Worm (Caenorhabditis elegans): ENCODE results near the gene clhm-1.

The clhm-1 gene

ce11 chrII:6833781-6834339 lies 36.9 kb downstream of the clhm-1 start:
- TF ChIP-seq zag-1 (tag; optimal IDR thresholded peaks at IDR 0.05) (no peak), pqm-1 (tag; optimal IDR thresholded peaks at IDR 0.05) (peak; percentile 44), nhr-11 (tag; optimal IDR thresholded peaks at IDR 0.05) (no peak), nhr-23 (tag; optimal IDR thresholded peaks at IDR 0.05) (peak; percentile 12), pha-4 (tag; optimal IDR thresholded peaks at IDR 0.05) (peak; percentile 70), nfya-1 (tag; optimal IDR thresholded peaks at IDR 0.05; ENCODE audit: insufficient read depth) (peak; percentile 6), jun-1 (tag; optimal IDR thresholded peaks at IDR 0.05) (peak; percentile 7), aly-2 (tag; optimal IDR thresholded peaks at IDR 0.05) (no peak), ceh-28 (tag; optimal IDR thresholded peaks at IDR 0.05) (no peak), nhr-25 (tag; optimal IDR thresholded peaks at IDR 0.05) (peak; percentile 70), elt-2 (tag; optimal IDR thresholded peaks at IDR 0.05) (peak; percentile 69)

- TF ChIP-seq egl-5 (tag; optimal IDR thresholded peaks at IDR 0.05), result peak; percentile 49
- no peak for TF ChIP-seq ceh-16 (tag; optimal IDR thresholded peaks at IDR 0.05)
- peak; percentile 16 for TF ChIP-seq hmg-11 (tag; optimal IDR thresholded peaks at IDR 0.05)
- no peak for TF ChIP-seq tbx-2 (tag; optimal IDR thresholded peaks at IDR 0.05)
- TF ChIP-seq elt-1 (tag; optimal IDR thresholded peaks at IDR 0.05), result peak; percentile 90
- TF ChIP-seq elt-2 (tag; optimal IDR thresholded peaks at IDR 0.05), result peak; percentile 7
- TF ChIP-seq unc-39 (tag; optimal IDR thresholded peaks at IDR 0.05), result no peak
- peak; percentile 11 for TF ChIP-seq pha-4 (tag; optimal IDR thresholded peaks at IDR 0.05)
Observed at ce11 chrII:6832695-6833389, 38.0 kb downstream of the clhm-1 start.

- TF ChIP-seq nhr-25 (tag; optimal IDR thresholded peaks at IDR 0.05) (no peak), ama-1 (optimal IDR thresholded peaks at IDR 0.05) (no peak), ztf-4 (tag; optimal IDR thresholded peaks at IDR 0.05) (no peak), hmg-11 (tag; optimal IDR thresholded peaks at IDR 0.05) (no peak), fkh-10 (GFP tag; optimal IDR thresholded peaks at IDR 0.05) (peak; percentile 14), nhr-237 (tag; optimal IDR thresholded peaks at IDR 0.05) (no peak)
Observed at ce11 chrII:6832207-6832606, 38.6 kb downstream of the clhm-1 start.

DNA sequence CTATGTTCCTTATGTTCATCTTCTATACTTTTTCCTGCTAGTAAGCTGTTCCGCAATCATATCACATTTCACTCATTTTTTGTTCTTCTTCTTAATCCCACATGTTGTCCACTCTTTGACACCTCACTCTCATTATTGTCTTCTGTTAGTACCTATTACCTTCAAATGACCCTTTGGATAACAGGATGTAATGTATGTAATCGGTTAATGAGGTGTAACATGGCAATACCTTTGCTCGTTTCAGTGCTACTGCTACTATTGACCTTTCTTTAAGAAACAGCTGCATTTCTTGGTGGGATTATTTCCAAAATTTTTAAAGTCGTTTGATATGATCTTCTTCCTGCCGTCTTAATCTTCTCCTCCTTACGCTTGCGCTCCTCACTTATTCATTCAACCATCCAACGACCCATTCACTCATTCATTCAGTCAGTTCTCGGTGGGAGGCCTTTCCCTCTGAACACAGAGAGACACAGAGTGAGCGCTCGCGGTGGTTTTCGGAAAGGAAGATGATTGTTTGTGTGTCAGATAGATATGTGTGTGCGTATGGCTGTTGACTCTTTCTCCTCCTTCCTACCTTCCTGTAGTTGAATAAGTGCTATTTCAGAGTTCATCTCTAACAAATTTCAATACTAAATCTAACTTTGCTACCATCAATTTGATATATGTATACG lies 39.1 kb downstream of the clhm-1 start:
- TF ChIP-seq elt-1 (tag; optimal IDR thresholded peaks at IDR 0.05) (peak; percentile 14), hmg-11 (tag; optimal IDR thresholded peaks at IDR 0.05) (peak; percentile 0), nhr-28 (tag; optimal IDR thresholded peaks at IDR 0.05) (no peak), nhr-25 (tag; optimal IDR thresholded peaks at IDR 0.05) (no peak), nhr-23 (tag; optimal IDR thresholded peaks at IDR 0.05) (no peak), ceh-9 (tag; optimal IDR thresholded peaks at IDR 0.05) (no peak), fkh-10 (GFP tag; optimal IDR thresholded peaks at IDR 0.05) (no peak), mml-1 (tag; optimal IDR thresholded peaks at IDR 0.05) (no peak), R02D3.7 (tag; optimal IDR thresholded peaks at IDR 0.05) (no peak), pha-4 (tag; optimal IDR thresholded peaks at IDR 0.05) (peak; percentile 29), egl-5 (tag; optimal IDR thresholded peaks at IDR 0.05) (peak; percentile 36), nhr-67 (tag; optimal IDR thresholded peaks at IDR 0.05) (no peak)

ce11 chrII:6830923-6831322 lies 39.9 kb downstream of the clhm-1 start:
- TF ChIP-seq pqm-1 (tag; optimal IDR thresholded peaks at IDR 0.05) (no peak), ztf-11 (tag; optimal IDR thresholded peaks at IDR 0.05) (no peak), fos-1 (tag; optimal IDR thresholded peaks at IDR 0.05) (no peak), mml-1 (tag; optimal IDR thresholded peaks at IDR 0.05) (no peak), nhr-11 (tag; optimal IDR thresholded peaks at IDR 0.05) (no peak), jun-1 (tag; optimal IDR thresholded peaks at IDR 0.05) (no peak), unc-62 (GFP tag; optimal IDR thresholded peaks at IDR 0.05) (no peak), ztf-4 (tag; optimal IDR thresholded peaks at IDR 0.05) (no peak), ceh-82 (tag; optimal IDR thresholded peaks at IDR 0.05) (no peak)

DNA sequence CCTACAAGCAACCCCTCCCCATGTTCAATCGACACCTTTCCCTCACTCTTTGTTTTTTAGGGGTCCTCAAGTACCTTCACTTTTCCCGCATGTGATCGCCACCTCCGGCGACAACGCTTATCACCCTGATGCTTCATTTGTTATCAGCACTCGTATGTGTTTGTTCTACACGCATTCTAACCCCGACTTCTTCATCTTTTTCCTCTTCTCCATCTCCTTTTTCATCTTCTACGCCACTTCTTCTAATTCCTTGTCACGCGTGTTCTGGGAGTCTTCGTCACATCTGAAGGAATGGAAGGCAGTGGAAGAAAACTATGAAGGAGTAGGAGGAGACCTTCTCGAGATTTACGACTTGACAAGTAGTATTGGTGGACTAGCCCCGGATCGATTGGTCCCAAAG lies 40.8 kb downstream of the clhm-1 start:
- peak in 1 of 3 experiments; percentile 10 for TF ChIP-seq elt-3 (tag; optimal IDR thresholded peaks at IDR 0.05)
- no peak for TF ChIP-seq egl-27 (tag; optimal IDR thresholded peaks at IDR 0.05)
- TF ChIP-seq unc-39 (tag; optimal IDR thresholded peaks at IDR 0.05), result no peak
- peak; percentile 20 for TF ChIP-seq unc-62 (GFP tag; optimal IDR thresholded peaks at IDR 0.05)
- no peak for TF ChIP-seq ceh-28 (tag; optimal IDR thresholded peaks at IDR 0.05)
- peak; percentile 20 for TF ChIP-seq nhr-43 (tag; optimal IDR thresholded peaks at IDR 0.05; ENCODE audit: poor library complexity, severe bottlenecking)
- peak; percentile 34 for TF ChIP-seq elt-2 (tag; optimal IDR thresholded peaks at IDR 0.05)
- TF ChIP-seq elt-1 (tag; optimal IDR thresholded peaks at IDR 0.05), result peak; percentile 29
- peak; percentile 38 for TF ChIP-seq nhr-23 (tag; optimal IDR thresholded peaks at IDR 0.05)

All from whole organism, L3 larva.